Worm (Caenorhabditis elegans): ENCODE data around the gene parg-1.

ce11 chrIV:8772800-8773256 lies 26.8 kb downstream of the parg-1 start, which contains the start of gene F20C5.6:
- TF ChIP-seq him-1 (tag; optimal IDR thresholded peaks at IDR 0.05) (no peak), W03F9.2 (tag; optimal IDR thresholded peaks at IDR 0.05) (no peak)

Data from whole organism, L4/young adult.